Worm (Caenorhabditis elegans) whole organism, early embryonic: ENCODE measurements around the gene ZK813.1.

Experiments
- ama-1 ChIP-seq: fragments of 150-350 bp; optimal IDR thresholded peaks from 2 replicates; lab custom pipeline; 2014
- tbx-11 ChIP-seq: fragments of 200-800 bp; sonication (Bioruptor generic); IDR thresholded peaks from 2 replicates; pipeline ENCODE4 v1.3.6; 2022; ENCODE audit warnings: missing genetic modification characterization, missing compliant biosample characterization
- tbx-37 ChIP-seq: fragments of 200-800 bp; sonication (Bioruptor generic); conservative IDR thresholded peaks from 2 replicates; pipeline ENCODE4 v1.3.6; 2022; ENCODE audit warnings: missing genetic modification reagents, missing genetic modification characterization, missing compliant biosample characterization

ce11 chrX:3396735-3397134 is 49.4 kb upstream of the ZK813.1 start:
- TF ChIP-seq tbx-11 (GFP tag; lab: Robert Waterston, UW) (no peak), tbx-37 (GFP tag; lab: Robert Waterston, UW) (no peak), ama-1 (lab: Kevin White, UChicago) (no peak)
